Fruit fly (Drosophila melanogaster) whole organism: Measurements from ENCODE around the gene Atac2.
A peak's percentile ranks its signal among the peaks of the same experiment; 100 is the strongest.

Source experiments
- CG8478 ChIP-seq: fragments of >200 bp; optimal IDR thresholded peaks from 2 replicates; lab custom pipeline; 2018; ENCODE audit warnings: inconsistent platforms
- Dll ChIP-seq: fragments of >200 bp; optimal IDR thresholded peaks from 2 replicates; lab custom pipeline; 2017
- EcR ChIP-seq, 2 experiments: fragments of >200 bp; optimal IDR thresholded peaks; 2 replicates each; lab custom pipeline; 2017; ENCODE audit warnings: missing biosample characterization in 2 of 2, missing genetic modification characterization in 2 of 2, missing genetic modification reagents in 2 of 2
- pan ChIP-seq: fragments of >200 bp; optimal IDR thresholded peaks from 2 replicates; lab custom pipeline; 2017
- psq ChIP-seq: fragments of >200 bp; optimal IDR thresholded peaks from 2 replicates; lab custom pipeline; 2017
- usp ChIP-seq: fragments of >200 bp; optimal IDR thresholded peaks from 2 replicates; lab custom pipeline; 2017; ENCODE audit warnings: missing biosample characterization, missing genetic modification characterization, mixed read lengths

The Atac2 gene

DNA sequence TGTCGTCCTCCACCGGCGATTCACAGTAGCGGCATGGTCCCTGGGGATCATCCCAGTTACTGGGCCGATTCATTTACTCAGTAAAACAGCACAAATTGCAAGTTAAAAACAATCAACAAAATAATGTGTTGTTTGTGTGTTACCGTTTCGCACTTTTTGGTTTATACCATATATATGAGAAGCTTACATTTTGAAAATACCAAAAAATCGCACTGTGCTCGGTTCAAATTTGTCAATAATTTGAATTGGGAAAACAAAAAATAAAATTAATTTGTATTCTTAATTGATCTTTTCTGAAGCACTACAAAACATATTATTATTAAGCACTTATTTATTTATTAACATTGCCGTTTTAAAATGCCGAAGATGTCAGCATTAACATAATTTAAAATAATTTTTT, at the start of gene Atac2:
Gene Atac2, minus strand, starts transcription at position 144 of the 400 bp plus-strand sequence.
- no peak for TF ChIP-seq EcR (GFP tag; optimal IDR thresholded peaks at IDR 0.05; lab: Kevin White, UChicago)
- no peak for TF ChIP-seq psq (lab: Kevin White, UChicago)
- no peak for TF ChIP-seq usp (GFP tag; lab: Kevin White, UChicago)
- TF ChIP-seq CG8478 (lab: Kevin White, UChicago), result no peak
- TF ChIP-seq Dll (lab: Kevin White, UChicago), result no peak
- TF ChIP-seq pan (lab: Kevin White, UChicago), result no peak

dm6 chr2L:18658108-18658507, 46.1 kb upstream of the Atac2 start:
- no peak for TF ChIP-seq psq (lab: Kevin White, UChicago)
- TF ChIP-seq EcR (GFP tag; optimal IDR thresholded peaks at IDR 0.05; lab: Kevin White, UChicago), result no peak
- TF ChIP-seq Dll (lab: Kevin White, UChicago), result no peak
- no peak for TF ChIP-seq usp (GFP tag; lab: Kevin White, UChicago)
- TF ChIP-seq CG8478 (lab: Kevin White, UChicago), result no peak
- no peak for TF ChIP-seq pan (lab: Kevin White, UChicago)

DNA sequence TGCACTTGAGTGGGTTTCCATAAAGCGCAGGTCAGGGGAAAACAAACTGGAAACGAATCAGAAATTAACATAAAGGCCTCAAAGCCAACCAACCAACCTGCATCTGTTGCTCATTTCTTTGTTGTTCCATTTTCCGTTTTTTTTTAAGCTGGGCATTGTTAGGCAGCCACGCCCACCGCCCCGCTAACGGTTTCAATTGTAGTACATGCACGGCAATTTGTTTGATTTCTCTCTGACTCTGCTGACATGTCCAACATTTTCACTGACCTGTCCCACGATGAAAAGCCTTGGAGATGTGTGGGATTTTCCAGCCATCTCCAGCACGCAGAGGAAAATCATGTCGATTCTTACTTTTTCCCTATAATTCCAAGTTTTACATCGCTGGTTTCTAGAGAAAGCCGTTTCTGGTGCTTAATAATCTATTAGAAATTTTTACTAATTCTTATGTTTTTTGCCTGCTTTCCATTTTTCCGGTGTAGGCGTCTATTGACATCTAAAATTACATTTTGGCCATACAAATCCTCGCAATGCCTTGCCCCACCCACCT, 44.7 kb upstream of the Atac2 start:
- TF ChIP-seq CG8478 (lab: Kevin White, UChicago) (no peak), psq (lab: Kevin White, UChicago) (no peak), EcR (GFP tag; optimal IDR thresholded peaks at IDR 0.05; lab: Kevin White, UChicago) (no peak), usp (GFP tag; lab: Kevin White, UChicago) (no peak), pan (lab: Kevin White, UChicago) (no peak), Dll (lab: Kevin White, UChicago) (no peak)

- TF ChIP-seq pan (lab: Kevin White, UChicago), result peak; percentile 80
- TF ChIP-seq usp (GFP tag; lab: Kevin White, UChicago), result no peak
Observed at dm6 chr2L:18653328-18653675, 41.3 kb upstream of the Atac2 start.

DNA sequence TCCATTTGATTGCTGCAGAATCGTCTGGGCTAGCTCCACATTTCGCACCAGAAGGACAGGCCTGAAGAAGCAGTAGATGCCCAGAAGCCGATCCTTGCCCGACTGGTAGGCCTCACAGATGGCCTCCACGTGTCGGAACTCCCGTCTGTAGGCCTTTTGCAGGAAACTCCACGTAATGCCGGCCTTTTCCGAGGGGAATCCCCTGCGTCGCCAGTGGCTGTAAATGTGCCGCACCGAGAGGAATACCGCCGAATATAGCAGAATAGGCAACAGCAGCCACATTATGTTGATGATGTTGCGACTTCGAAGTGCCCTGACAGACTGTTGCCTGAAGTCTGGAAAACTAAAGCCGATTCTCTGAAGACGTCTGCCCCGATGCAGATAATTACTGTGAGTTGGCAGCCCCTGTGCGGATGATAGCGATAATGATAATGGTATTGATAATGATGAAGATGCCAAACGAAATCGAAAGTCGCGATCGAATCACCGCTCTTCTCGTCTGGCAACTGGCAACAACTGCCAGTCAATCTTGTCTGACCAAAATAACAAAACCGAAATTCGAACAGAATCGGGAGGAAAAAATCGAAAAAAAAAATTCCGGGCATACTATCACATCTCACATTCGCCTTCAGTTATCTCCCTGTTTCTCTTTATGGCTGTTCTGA, 40.7 kb upstream of the Atac2 start, which contains the start of gene Cyp310a1:
Gene Cyp310a1, minus strand, starts transcription at position 348 of the 665 bp plus-strand sequence.
- TF ChIP-seq psq (lab: Kevin White, UChicago) (no peak), pan (lab: Kevin White, UChicago) (no peak), Dll (lab: Kevin White, UChicago) (no peak), EcR (GFP tag; optimal IDR thresholded peaks at IDR 0.05; lab: Kevin White, UChicago) (no peak), CG8478 (lab: Kevin White, UChicago) (no peak), usp (GFP tag; lab: Kevin White, UChicago) (no peak)

dm6 chr2L:18647857-18648652, 36.0 kb upstream of the Atac2 start:
- TF ChIP-seq EcR (GFP tag; optimal IDR thresholded peaks at IDR 0.05; lab: Kevin White, UChicago) (no peak), CG8478 (lab: Kevin White, UChicago) (no peak), pan (lab: Kevin White, UChicago) (no peak), usp (GFP tag; lab: Kevin White, UChicago) (no peak), Dll (lab: Kevin White, UChicago) (no peak), psq (lab: Kevin White, UChicago) (no peak)

- TF ChIP-seq pan (lab: Kevin White, UChicago) (peak; percentile 63), Dll (lab: Kevin White, UChicago) (no peak)
Observed at dm6 chr2L:18645468-18645867, 33.4 kb upstream of the Atac2 start.

dm6 chr2L:18641087-18641486, 29.0 kb upstream of the Atac2 start:
- no peak for TF ChIP-seq psq (lab: Kevin White, UChicago)
- TF ChIP-seq EcR (GFP tag; optimal IDR thresholded peaks at IDR 0.05; lab: Kevin White, UChicago), result no peak
- no peak for TF ChIP-seq Dll (lab: Kevin White, UChicago)
- TF ChIP-seq usp (GFP tag; lab: Kevin White, UChicago), result no peak
- TF ChIP-seq CG8478 (lab: Kevin White, UChicago), result no peak
- TF ChIP-seq pan (lab: Kevin White, UChicago), result no peak

DNA sequence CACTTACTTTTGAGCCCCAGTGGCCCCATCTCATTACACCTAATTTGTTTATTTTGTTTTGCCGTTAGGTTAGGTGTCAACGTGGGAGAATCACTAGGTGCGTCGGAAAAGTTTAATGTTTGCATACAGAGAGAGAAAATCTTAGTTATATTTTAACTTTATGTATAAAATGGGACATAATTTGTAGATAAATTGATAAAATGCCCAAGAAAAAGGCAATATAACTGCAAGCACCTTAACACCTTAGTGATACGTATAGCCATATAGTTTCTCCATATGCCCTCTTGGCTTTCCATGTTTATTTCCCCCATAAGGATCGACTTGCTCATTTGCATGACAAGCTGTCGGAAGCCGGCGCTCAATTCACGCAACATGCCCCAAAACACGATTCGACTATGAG, 26.9 kb upstream of the Atac2 start:
- TF ChIP-seq CG8478 (lab: Kevin White, UChicago) (no peak), EcR (GFP tag; optimal IDR thresholded peaks at IDR 0.05; lab: Kevin White, UChicago) (no peak), psq (lab: Kevin White, UChicago) (no peak), usp (GFP tag; lab: Kevin White, UChicago) (no peak), Dll (lab: Kevin White, UChicago) (no peak), pan (lab: Kevin White, UChicago) (no peak)

dm6 chr2L:18632389-18632788, 20.3 kb upstream of the Atac2 start:
- TF ChIP-seq psq (lab: Kevin White, UChicago) (no peak), pan (lab: Kevin White, UChicago) (no peak), usp (GFP tag; lab: Kevin White, UChicago) (no peak), EcR (GFP tag; optimal IDR thresholded peaks at IDR 0.05; lab: Kevin White, UChicago) (no peak), Dll (lab: Kevin White, UChicago) (no peak), CG8478 (lab: Kevin White, UChicago) (no peak)

- TF ChIP-seq pan (lab: Kevin White, UChicago), result no peak
- no peak for TF ChIP-seq CG8478 (lab: Kevin White, UChicago)
- TF ChIP-seq EcR (GFP tag; optimal IDR thresholded peaks at IDR 0.05; lab: Kevin White, UChicago), result no peak
- no peak for TF ChIP-seq psq (lab: Kevin White, UChicago)
- no peak for TF ChIP-seq usp (GFP tag; lab: Kevin White, UChicago)
- no peak for TF ChIP-seq Dll (lab: Kevin White, UChicago)
Observed at dm6 chr2L:18630611-18631221, 18.7 kb upstream of the Atac2 start.
